Fruit fly (Drosophila melanogaster): ENCODE results near the gene Alp5.

The Alp5 gene

dm6 chr3R:21006967-21007366, at the start of gene Alp5:
Gene Alp5 (minus strand): TSS chr3R:21006990.
- no peak for TF ChIP-seq usp (GFP tag; optimal IDR thresholded peaks at IDR 0.05)
- no peak for TF ChIP-seq EcR (GFP tag; optimal IDR thresholded peaks at IDR 0.05)
- TF ChIP-seq CG8478 (optimal IDR thresholded peaks at IDR 0.05): no peak

- TF ChIP-seq Dll (optimal IDR thresholded peaks at IDR 0.05) (no peak), CG8478 (optimal IDR thresholded peaks at IDR 0.05) (no peak), pan (optimal IDR thresholded peaks at IDR 0.05) (no peak), usp (GFP tag; optimal IDR thresholded peaks at IDR 0.05) (no peak)
These were observed 44.1 kb upstream of the Alp5 start, which contains the start of gene Jhbp15 for dm6 chr3R:21050875-21051274. Gene Jhbp15 (minus strand): TSS chr3R:21050975.

- TF ChIP-seq CG8478 (optimal IDR thresholded peaks at IDR 0.05) (no peak), EcR (GFP tag; optimal IDR thresholded peaks at IDR 0.05) (no peak), usp (GFP tag; optimal IDR thresholded peaks at IDR 0.05) (no peak), Dll (optimal IDR thresholded peaks at IDR 0.05) (no peak), psq (optimal IDR thresholded peaks at IDR 0.05) (no peak), pan (optimal IDR thresholded peaks at IDR 0.05) (no peak)
These were observed 41.9 kb upstream of the Alp5 start, which contains the start of gene CG7079 for dm6 chr3R:21048729-21049128. Gene CG7079 (minus strand): TSS chr3R:21048829.

dm6 chr3R:21046927-21047326, 40.1 kb upstream of the Alp5 start, which contains the start of gene CG31207:
Gene CG31207 (minus strand): TSS chr3R:21047027.
- TF ChIP-seq EcR (GFP tag; optimal IDR thresholded peaks at IDR 0.05) (no peak), pan (optimal IDR thresholded peaks at IDR 0.05) (no peak), psq (optimal IDR thresholded peaks at IDR 0.05) (no peak), CG8478 (optimal IDR thresholded peaks at IDR 0.05) (no peak), Dll (optimal IDR thresholded peaks at IDR 0.05) (no peak), usp (GFP tag; optimal IDR thresholded peaks at IDR 0.05) (no peak)

- TF ChIP-seq Dll (optimal IDR thresholded peaks at IDR 0.05): no peak
- TF ChIP-seq CG8478 (optimal IDR thresholded peaks at IDR 0.05): no peak
- no peak for TF ChIP-seq psq (optimal IDR thresholded peaks at IDR 0.05)
- TF ChIP-seq usp (GFP tag; optimal IDR thresholded peaks at IDR 0.05): no peak
- no peak for TF ChIP-seq EcR (GFP tag; optimal IDR thresholded peaks at IDR 0.05)
- no peak for TF ChIP-seq pan (optimal IDR thresholded peaks at IDR 0.05)
These were observed 39.0 kb upstream of the Alp5 start, which contains the start of gene CG31189 for dm6 chr3R:21045742-21046141. Gene CG31189 (minus strand): TSS chr3R:21045842.

- TF ChIP-seq Dll (optimal IDR thresholded peaks at IDR 0.05) (no peak), usp (GFP tag; optimal IDR thresholded peaks at IDR 0.05) (no peak), psq (optimal IDR thresholded peaks at IDR 0.05) (no peak), EcR (GFP tag; optimal IDR thresholded peaks at IDR 0.05) (no peak), CG8478 (optimal IDR thresholded peaks at IDR 0.05) (no peak), pan (optimal IDR thresholded peaks at IDR 0.05) (no peak)
These were observed 36.8 kb upstream of the Alp5 start, which contains the start of gene CG12278 for dm6 chr3R:21043549-21044118. Gene CG12278 (plus strand): TSS chr3R:21044068.

dm6 chr3R:21042399-21042798, 35.6 kb upstream of the Alp5 start, which contains the start of gene Dhc93AB:
Gene Dhc93AB (minus strand): TSS chr3R:21042499.
- TF ChIP-seq CG8478 (optimal IDR thresholded peaks at IDR 0.05) (no peak), Dll (optimal IDR thresholded peaks at IDR 0.05) (no peak), EcR (GFP tag; optimal IDR thresholded peaks at IDR 0.05) (no peak), pan (optimal IDR thresholded peaks at IDR 0.05) (no peak), psq (optimal IDR thresholded peaks at IDR 0.05) (no peak), usp (GFP tag; optimal IDR thresholded peaks at IDR 0.05) (no peak)

dm6 chr3R:21025508-21025907, 18.7 kb upstream of the Alp5 start:
- TF ChIP-seq CG8478 (optimal IDR thresholded peaks at IDR 0.05) (no peak), EcR (GFP tag; optimal IDR thresholded peaks at IDR 0.05) (no peak), Dll (optimal IDR thresholded peaks at IDR 0.05) (no peak), psq (optimal IDR thresholded peaks at IDR 0.05) (no peak), usp (GFP tag; optimal IDR thresholded peaks at IDR 0.05) (no peak), pan (optimal IDR thresholded peaks at IDR 0.05) (no peak)

dm6 chr3R:21023902-21024541, 17.2 kb upstream of the Alp5 start, which contains the start of gene peg:
Gene peg (minus strand): TSS chr3R:21024163.
- no peak for TF ChIP-seq psq (optimal IDR thresholded peaks at IDR 0.05)
- no peak for TF ChIP-seq Dll (optimal IDR thresholded peaks at IDR 0.05)
- TF ChIP-seq pan (optimal IDR thresholded peaks at IDR 0.05): no peak
- no peak for TF ChIP-seq EcR (GFP tag; optimal IDR thresholded peaks at IDR 0.05)
- TF ChIP-seq usp (GFP tag; optimal IDR thresholded peaks at IDR 0.05): no peak
- TF ChIP-seq CG8478 (optimal IDR thresholded peaks at IDR 0.05): no peak

- no peak for TF ChIP-seq CG8478 (optimal IDR thresholded peaks at IDR 0.05)
- no peak for TF ChIP-seq EcR (GFP tag; optimal IDR thresholded peaks at IDR 0.05)
- no peak for TF ChIP-seq pan (optimal IDR thresholded peaks at IDR 0.05)
These were observed 16.2 kb upstream of the Alp5 start for dm6 chr3R:21022769-21023517.

dm6 chr3R:21019073-21019472, 12.3 kb upstream of the Alp5 start:
- TF ChIP-seq CG8478 (optimal IDR thresholded peaks at IDR 0.05) (no peak), usp (GFP tag; optimal IDR thresholded peaks at IDR 0.05) (no peak)

- no peak for TF ChIP-seq pan (optimal IDR thresholded peaks at IDR 0.05)
- no peak for TF ChIP-seq Dll (optimal IDR thresholded peaks at IDR 0.05)
- TF ChIP-seq EcR (GFP tag; optimal IDR thresholded peaks at IDR 0.05): no peak
- TF ChIP-seq CG8478 (optimal IDR thresholded peaks at IDR 0.05): no peak
- TF ChIP-seq psq (optimal IDR thresholded peaks at IDR 0.05): no peak
- no peak for TF ChIP-seq usp (GFP tag; optimal IDR thresholded peaks at IDR 0.05)
These were observed 10.8 kb upstream of the Alp5 start, which contains the start of gene Rlip for dm6 chr3R:21017464-21018080. Gene Rlip (plus strand): TSS chr3R:21017684.
